Fruit fly (Drosophila melanogaster) whole organism, embryonic: ENCODE data around the gene CG32845.

Source experiments
- Atf-2 ChIP-seq: fragments of 200-800 bp; sonication (Bioruptor generic); optimal IDR thresholded peaks from 2 replicates; lab custom pipeline; 2016; ENCODE audit warnings: missing biosample characterization, missing genetic modification characterization
- BtbVII ChIP-seq: fragments of 200-800 bp; sonication (Bioruptor generic); optimal IDR thresholded peaks from 3 replicates; lab custom pipeline; 2017; ENCODE audit warnings: missing biosample characterization, mild to moderate bottlenecking, missing genetic modification characterization
- CG10543 ChIP-seq: fragments of 200-800 bp; sonication (Bioruptor generic); optimal IDR thresholded peaks from 3 replicates; lab custom pipeline; 2017; ENCODE audit warnings: missing biosample characterization, mild to moderate bottlenecking, missing genetic modification characterization, moderate library complexity
- CG14710 ChIP-seq: fragments of 200-800 bp; sonication (Bioruptor generic); optimal IDR thresholded peaks from 3 replicates; lab custom pipeline; 2019; ENCODE audit warnings: missing biosample characterization, mild to moderate bottlenecking, missing genetic modification characterization, moderate library complexity
- CG15479 ChIP-seq: fragments of 200-800 bp; sonication (Bioruptor generic); optimal IDR thresholded peaks from 3 replicates; lab custom pipeline; 2019; ENCODE audit warnings: missing biosample characterization, mild to moderate bottlenecking, missing genetic modification characterization, moderate library complexity
- CG18476 ChIP-seq: fragments of 200-800 bp; sonication (Bioruptor generic); optimal IDR thresholded peaks from 2 replicates; lab custom pipeline; 2016; ENCODE audit warnings: missing biosample characterization, mild to moderate bottlenecking, missing genetic modification characterization
- CG2202 ChIP-seq: fragments of 200-800 bp; sonication (Bioruptor generic); optimal IDR thresholded peaks from 2 replicates; lab custom pipeline; 2018; ENCODE audit warnings: missing biosample characterization, mild to moderate bottlenecking, missing genetic modification characterization
- CG2889 ChIP-seq: fragments of 200-800 bp; sonication (Bioruptor generic); IDR thresholded peaks from 3 replicates; pipeline ENCODE4 v1.3.6; 2022; ENCODE audit warnings: missing biosample characterization, missing genetic modification characterization
- CG31224 ChIP-seq: fragments of 200-800 bp; sonication (Bioruptor generic); IDR thresholded peaks from 2 replicates; pipeline ENCODE4 v1.3.6; 2022; ENCODE audit warnings: missing biosample characterization, missing genetic modification characterization
- CG34224 ChIP-seq: fragments of 200-800 bp; sonication (Bioruptor generic); IDR thresholded peaks from 3 replicates; pipeline ENCODE4 v1.3.6; 2022; ENCODE audit warnings: missing biosample characterization, missing genetic modification characterization; ENCODE audit not compliant: partially characterized antibody
- CG3726 ChIP-seq: fragments of 200-800 bp; sonication (Bioruptor generic); IDR thresholded peaks from 3 replicates; pipeline ENCODE4, ENCODE4 v1.3.6; 2022; ENCODE audit warnings: missing biosample characterization, missing genetic modification characterization
- CG3838 ChIP-seq: fragments of 200-800 bp; sonication (Bioruptor generic); optimal IDR thresholded peaks from 3 replicates; lab custom pipeline; 2016; ENCODE audit warnings: missing biosample characterization, missing genetic modification characterization
- CG6854 ChIP-seq: fragments of 200-800 bp; sonication (Bioruptor generic); optimal IDR thresholded peaks from 3 replicates; lab custom pipeline; 2017; ENCODE audit warnings: missing biosample characterization, mild to moderate bottlenecking, missing genetic modification characterization
- CG7839 ChIP-seq: fragments of 200-800 bp; sonication (Bioruptor generic); optimal IDR thresholded peaks from 3 replicates; lab custom pipeline; 2018; ENCODE audit warnings: missing biosample characterization, mild to moderate bottlenecking, missing genetic modification characterization, moderate library complexity
- CG7987 ChIP-seq: fragments of 200-800 bp; sonication (Bioruptor generic); optimal IDR thresholded peaks from 2 replicates; lab custom pipeline; 2018; ENCODE audit warnings: missing biosample characterization, mild to moderate bottlenecking, missing genetic modification characterization, moderate library complexity
- Dbx ChIP-seq: fragments of 200-800 bp; sonication (Bioruptor generic); IDR thresholded peaks from 3 replicates; pipeline ENCODE4 v1.3.6; 2022; ENCODE audit warnings: missing biosample characterization, missing genetic modification characterization
- Ets65A ChIP-seq: fragments of 200-800 bp; sonication (Bioruptor generic); peaks from one replicate; lab custom pipeline; 2016; ENCODE audit warnings: missing biosample characterization, missing genetic modification characterization
- Fer1 ChIP-seq: fragments of 200-800 bp; sonication (Bioruptor generic); optimal IDR thresholded peaks from 2 replicates; lab custom pipeline; 2017; ENCODE audit warnings: missing biosample characterization, mild to moderate bottlenecking, missing genetic modification characterization
- GATAe ChIP-seq: fragments of 200-800 bp; sonication (Bioruptor generic); conservative IDR thresholded peaks from 2 replicates; pipeline ENCODE4 v1.3.6; 2022; ENCODE audit warnings: missing biosample characterization, missing genetic modification characterization
- HLH3B ChIP-seq: fragments of 200-800 bp; sonication (Bioruptor generic); IDR thresholded peaks from 2 replicates; pipeline ENCODE4 v1.3.6; 2022; ENCODE audit warnings: missing biosample characterization, missing genetic modification characterization
- Hand ChIP-seq: fragments of 200-800 bp; sonication (Bioruptor generic); optimal IDR thresholded peaks from 2 replicates; lab custom pipeline; 2017; ENCODE audit warnings: mild to moderate bottlenecking, missing biosample characterization, missing genetic modification reagents, missing genetic modification characterization
- Hey ChIP-seq: fragments of 200-800 bp; sonication (Bioruptor generic); optimal IDR thresholded peaks from 3 replicates; lab custom pipeline; 2018; ENCODE audit warnings: missing biosample characterization, mild to moderate bottlenecking, missing genetic modification characterization
- HmgZ ChIP-seq: fragments of 200-800 bp; sonication (Bioruptor generic); optimal IDR thresholded peaks from 2 replicates; lab custom pipeline; 2018; ENCODE audit warnings: missing biosample characterization, mild to moderate bottlenecking, missing genetic modification characterization
- NK7.1 ChIP-seq: fragments of 200-800 bp; sonication (Bioruptor generic); optimal IDR thresholded peaks from 3 replicates; lab custom pipeline; 2016; ENCODE audit warnings: missing biosample characterization, missing genetic modification characterization
- Neu2 ChIP-seq: fragments of 200-800 bp; sonication (Bioruptor generic); optimal IDR thresholded peaks from 3 replicates; lab custom pipeline; 2016; ENCODE audit warnings: missing biosample characterization, missing genetic modification characterization, borderline replicate concordance
- Oaz ChIP-seq: fragments of 200-800 bp; sonication (Bioruptor generic); IDR thresholded peaks from 2 replicates; pipeline ENCODE4 v1.3.6; 2022; ENCODE audit warnings: missing biosample characterization, missing genetic modification characterization
- Pdp1 ChIP-seq, 2 experiments: fragments of 200-800 bp; sonication (Bioruptor generic); optimal IDR thresholded peaks; 3 replicates each; lab custom pipeline; 2016; ENCODE audit warnings: missing biosample characterization in 2 of 2, missing genetic modification characterization in 2 of 2, mild to moderate bottlenecking in 1 of 2, moderate library complexity in 1 of 2
- Ravus ChIP-seq: fragments of 200-800 bp; sonication (Bioruptor generic); IDR thresholded peaks from 2 replicates; pipeline ENCODE4 v1.3.6; 2022; ENCODE audit warnings: missing biosample characterization, missing genetic modification characterization
- Sox102F ChIP-seq: fragments of 200-800 bp; sonication (Bioruptor generic); optimal IDR thresholded peaks from 2 replicates; lab custom pipeline; 2018; ENCODE audit warnings: missing biosample characterization, mild to moderate bottlenecking, missing genetic modification characterization, moderate library complexity
- Taf1 ChIP-seq: fragments of 200-800 bp; sonication (Bioruptor generic); IDR thresholded peaks from 2 replicates; pipeline ENCODE4 v1.3.6; 2022; ENCODE audit warnings: missing biosample characterization, missing genetic modification characterization
- fd102C ChIP-seq: fragments of 200-800 bp; sonication (Bioruptor generic); optimal IDR thresholded peaks from 2 replicates; lab custom pipeline; 2018; ENCODE audit warnings: missing biosample characterization, mild to moderate bottlenecking, missing genetic modification characterization, moderate library complexity
- fd96Cb ChIP-seq: fragments of 200-800 bp; sonication (Bioruptor generic); optimal IDR thresholded peaks from 2 replicates; lab custom pipeline; 2018; ENCODE audit warnings: missing biosample characterization, mild to moderate bottlenecking, missing genetic modification characterization, moderate library complexity
- ftz-f1 ChIP-seq: fragments of 200-800 bp; sonication (Bioruptor generic); optimal IDR thresholded peaks from 2 replicates; lab custom pipeline; 2016; ENCODE audit warnings: missing biosample characterization, missing genetic modification characterization
- gro ChIP-seq: fragments of 200-800 bp; sonication (Bioruptor generic); optimal IDR thresholded peaks from 2 replicates; lab custom pipeline; 2016; ENCODE audit warnings: missing biosample characterization, missing genetic modification characterization
- gt ChIP-seq: fragments of 200-800 bp; sonication (Bioruptor generic); IDR thresholded peaks from 2 replicates; pipeline ENCODE4 v1.3.6; 2022; ENCODE audit warnings: missing biosample characterization, missing genetic modification characterization
- lab ChIP-seq: fragments of 200-800 bp; sonication (Bioruptor generic); optimal IDR thresholded peaks from 3 replicates; lab custom pipeline; 2017; ENCODE audit warnings: missing biosample characterization, missing genetic modification characterization, mild to moderate bottlenecking, moderate library complexity, missing genetic modification reagents
- nerfin-1 ChIP-seq: fragments of 200-800 bp; sonication (Bioruptor generic); optimal IDR thresholded peaks from 3 replicates; lab custom pipeline; 2019; ENCODE audit warnings: missing biosample characterization, mild to moderate bottlenecking, missing genetic modification characterization, moderate library complexity
- oc ChIP-seq: fragments of 200-800 bp; sonication (Bioruptor generic); optimal IDR thresholded peaks from 2 replicates; lab custom pipeline; 2018; ENCODE audit warnings: missing biosample characterization, mild to moderate bottlenecking, missing genetic modification characterization, moderate library complexity
- row ChIP-seq: fragments of 200-800 bp; sonication (Bioruptor generic); IDR thresholded peaks from 3 replicates; pipeline ENCODE4 v1.3.6; 2022; ENCODE audit warnings: missing biosample characterization, missing genetic modification characterization
- seq ChIP-seq: fragments of 200-800 bp; sonication (Bioruptor generic); IDR thresholded peaks from 2 replicates; pipeline ENCODE4 v1.3.6; 2022; ENCODE audit warnings: missing biosample characterization, missing genetic modification characterization
- sr ChIP-seq: fragments of 200-800 bp; sonication (Bioruptor generic); IDR thresholded peaks from 3 replicates; pipeline ENCODE4 v1.3.6; 2022; ENCODE audit warnings: missing biosample characterization, missing genetic modification characterization
- sug ChIP-seq: fragments of 200-800 bp; optimal IDR thresholded peaks from 2 replicates; lab custom pipeline; 2019; ENCODE audit warnings: missing biosample characterization, mild to moderate bottlenecking, missing genetic modification characterization, moderate library complexity
- tll ChIP-seq, 2 experiments: fragments of 200-800 bp in 1 of 2; fragments of >200 bp in 1 of 2; sonication (Bioruptor generic) in 1 of 2; optimal IDR thresholded peaks; 2 replicates each; lab custom pipeline; 2017 to 2019; ENCODE audit warnings: missing biosample characterization in 2 of 2, missing genetic modification characterization in 2 of 2, mild to moderate bottlenecking in 1 of 2, moderate library complexity in 1 of 2
- ttk ChIP-seq: fragments of 200-800 bp; sonication (Bioruptor generic); IDR thresholded peaks from 2 replicates; pipeline ENCODE4 v2.1.2; 2022; ENCODE audit warnings: missing biosample characterization, missing genetic modification characterization
- usp ChIP-seq: fragments of >200 bp; optimal IDR thresholded peaks from 2 replicates; lab custom pipeline; 2017; ENCODE audit warnings: missing biosample characterization, missing genetic modification characterization
- vnd ChIP-seq: fragments of 200-800 bp; sonication (Bioruptor generic); IDR thresholded peaks from 3 replicates; pipeline ENCODE4 v1.3.6; 2022; ENCODE audit warnings: missing biosample characterization, missing genetic modification characterization; ENCODE audit not compliant: partially characterized antibody
- vvl ChIP-seq: fragments of 200-800 bp; sonication (Bioruptor generic); IDR thresholded peaks from 2 replicates; pipeline ENCODE4 v1.3.6; 2022; ENCODE audit warnings: missing biosample characterization, missing genetic modification characterization
- z ChIP-seq: fragments of 200-800 bp; sonication (Bioruptor generic); IDR thresholded peaks from 3 replicates; pipeline ENCODE4 v1.3.6; 2022; ENCODE audit warnings: missing biosample characterization, missing genetic modification characterization
- zfh1 ChIP-seq: fragments of 200-800 bp; sonication (Bioruptor generic); IDR thresholded peaks from 3 replicates; pipeline ENCODE4 v1.3.6; 2022; ENCODE audit warnings: missing biosample characterization, missing genetic modification characterization

Gene CG32845

dm6 chr3L:311607-312006 lies 38.4 kb upstream of the CG32845 start (continued):
- TF ChIP-seq zfh1 (GFP tag; lab: Robert Waterston, UW), result no peak
- peak; percentile 50 for TF ChIP-seq Fer1 (GFP tag; lab: Kevin White, UChicago)
- TF ChIP-seq Oaz, result no peak
- no peak for TF ChIP-seq CG2889
- peak; percentile 94 for TF ChIP-seq z (GFP tag; lab: Robert Waterston, UW)
- TF ChIP-seq sug, result peak; percentile 64
- TF ChIP-seq usp (GFP tag; lab: Kevin White, UChicago), result no peak
- TF ChIP-seq vvl (GFP tag; lab: Robert Waterston, UW), result no peak
- no peak for TF ChIP-seq CG14710 (tag; lab: Kevin White, UChicago)
- TF ChIP-seq seq (GFP tag; lab: Robert Waterston, UW), result no peak
- no peak for TF ChIP-seq HLH3B (GFP tag; lab: Robert Waterston, UW)
- 0 out of 3 replicates have a peak, but pooled peaks have one; percentile 43 for TF ChIP-seq CG34224 (GFP tag; lab: Robert Waterston, UW)
- TF ChIP-seq CG6854 (GFP tag; lab: Kevin White, UChicago), result peak; percentile 34
- TF ChIP-seq tll (GFP tag; optimal IDR thresholded peaks at IDR 0.05; lab: Kevin White, UChicago), result no peak
- peak; percentile 14 for TF ChIP-seq Hand
- TF ChIP-seq Pdp1 (GFP tag; optimal IDR thresholded peaks at IDR 0.05; lab: Kevin White, UChicago), result peak in 1 of 2 experiments; percentile 76
- TF ChIP-seq CG18476 (GFP tag; lab: Kevin White, UChicago), result peak; percentile 87

dm6 chr3L:299952-300605 lies 26.9 kb upstream of the CG32845 start:
- TF ChIP-seq NK7.1 (GFP tag; lab: Kevin White, UChicago), result no peak
- TF ChIP-seq lab, result peak; percentile 58
- peak; percentile 45 for TF ChIP-seq BtbVII (GFP tag; lab: Kevin White, UChicago)
- no peak for TF ChIP-seq Ets65A
- TF ChIP-seq CG3838, result no peak
- TF ChIP-seq CG10543 (GFP tag; lab: Kevin White, UChicago), result peak; percentile 83
- no peak for TF ChIP-seq oc
- no peak for TF ChIP-seq fd96Cb (tag; lab: Kevin White, UChicago)
- TF ChIP-seq row (GFP tag; lab: Robert Waterston, UW), result no peak
- peak; percentile 58 for TF ChIP-seq ftz-f1 (GFP tag; lab: Kevin White, UChicago)
- TF ChIP-seq Hey (tag; lab: Kevin White, UChicago), result peak; percentile 15
- no peak for TF ChIP-seq CG31224 (GFP tag; lab: Robert Waterston, UW)
- no peak for TF ChIP-seq Ravus (GFP tag; lab: Robert Waterston, UW)
- TF ChIP-seq HmgZ (tag; lab: Kevin White, UChicago), result peak; percentile 53
- peak; percentile 28; the same call in 1 of the 3 replicates for TF ChIP-seq Dbx (GFP tag; lab: Robert Waterston, UW)
- no peak for TF ChIP-seq ttk (GFP tag; lab: Robert Waterston, UW)
- peak; percentile 30 for TF ChIP-seq GATAe (GFP tag; lab: Robert Waterston, UW)
- TF ChIP-seq CG7839 (tag; lab: Kevin White, UChicago), result no peak
- no peak for TF ChIP-seq nerfin-1 (tag; lab: Kevin White, UChicago)
- peak; percentile 32 for TF ChIP-seq gro (GFP tag; lab: Kevin White, UChicago)
- TF ChIP-seq CG15479 (GFP tag; lab: Kevin White, UChicago), result peak; percentile 95
- TF ChIP-seq Atf-2 (GFP tag; lab: Kevin White, UChicago), result no peak
- no peak for TF ChIP-seq CG2202 (tag; lab: Kevin White, UChicago)
- TF ChIP-seq vnd, result 0 out of 3 replicates have a peak, but pooled peaks have one; percentile 36
- TF ChIP-seq CG7987 (GFP tag; lab: Kevin White, UChicago), result peak; percentile 11
- TF ChIP-seq Taf1 (GFP tag; lab: Robert Waterston, UW), result no peak
- TF ChIP-seq Neu2 (GFP tag; lab: Kevin White, UChicago), result no peak
- TF ChIP-seq sr, result no peak
- no peak for TF ChIP-seq fd102C (GFP tag; lab: Kevin White, UChicago)
- TF ChIP-seq Sox102F (GFP tag; lab: Kevin White, UChicago), result no peak
- TF ChIP-seq CG3726 (GFP tag; lab: Robert Waterston, UW), result no peak
- TF ChIP-seq gt (GFP tag; lab: Robert Waterston, UW), result no peak
